Worm (Caenorhabditis elegans): Measurements from ENCODE around the gene cysl-4.

Gene cysl-4

DNA sequence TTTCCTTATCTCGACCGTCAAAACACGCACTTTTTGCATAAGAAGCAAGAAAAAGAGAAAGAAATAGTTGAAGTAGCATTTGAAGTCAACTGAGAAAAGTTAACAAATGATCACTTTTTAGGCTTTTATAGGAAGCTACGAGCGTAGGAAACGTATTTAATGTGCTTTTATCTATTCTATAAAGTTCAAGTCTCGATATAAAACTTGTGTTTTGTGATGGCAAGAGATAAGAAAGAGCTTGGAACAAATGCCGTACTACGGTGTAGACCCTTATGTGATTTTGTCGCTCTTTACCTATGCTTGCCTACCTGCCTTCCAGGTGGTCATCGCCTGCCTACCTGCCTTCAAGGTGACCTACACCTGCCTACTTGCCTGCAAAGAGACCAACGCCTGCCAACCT lies 530 bp upstream of the cysl-4 start, which contains the start of gene clec-206:
clec-206 (minus strand) TSS at position 101 of the 400 bp plus-strand sequence.
- TF ChIP-seq unc-62 (GFP tag; optimal IDR thresholded peaks at IDR 0.05): no peak

DNA sequence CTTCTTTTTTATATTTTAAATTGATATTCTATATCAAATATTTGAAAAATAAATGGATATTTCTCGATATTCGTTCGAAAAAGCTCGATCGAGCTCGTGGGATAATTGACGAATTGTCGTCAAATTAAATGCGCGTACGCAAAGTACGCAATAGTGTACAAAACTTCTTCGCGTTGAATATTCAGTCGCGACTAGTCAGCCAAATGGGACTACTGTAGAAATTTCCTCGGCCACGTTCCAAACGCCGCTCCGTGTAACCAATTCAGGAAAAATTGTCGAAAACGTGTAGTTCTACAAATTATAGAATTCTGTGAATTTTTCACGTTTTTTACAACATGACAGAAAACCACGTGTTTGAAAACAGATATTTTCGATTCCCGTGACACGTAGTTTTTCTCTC lies 3.7 kb downstream of the cysl-4 start:
- TF ChIP-seq unc-62 (GFP tag; optimal IDR thresholded peaks at IDR 0.05): no peak

DNA sequence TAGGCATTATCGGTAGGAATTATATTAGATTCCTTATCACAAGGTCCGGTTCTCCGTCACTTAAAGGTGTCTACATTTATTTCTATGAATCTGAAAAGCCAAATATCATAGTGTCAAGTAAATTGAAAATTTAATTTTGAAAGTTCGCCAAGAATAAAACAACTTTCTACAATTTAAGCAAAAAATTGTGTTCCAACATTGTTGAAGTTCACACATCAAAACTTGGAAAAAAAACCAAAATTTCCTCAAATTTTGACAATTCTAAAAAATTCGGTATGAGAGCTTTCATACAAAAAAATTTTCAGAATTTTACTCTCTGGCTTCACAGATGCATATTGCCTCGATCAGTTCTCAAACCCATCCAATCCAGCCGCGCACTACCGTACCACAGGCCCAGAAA lies 7.0 kb downstream of the cysl-4 start, which contains the start of gene F59A7.7:
F59A7.7 (plus strand) TSS at position 301 of the 400 bp plus-strand sequence.
- no peak for TF ChIP-seq unc-62 (GFP tag; optimal IDR thresholded peaks at IDR 0.05)

DNA sequence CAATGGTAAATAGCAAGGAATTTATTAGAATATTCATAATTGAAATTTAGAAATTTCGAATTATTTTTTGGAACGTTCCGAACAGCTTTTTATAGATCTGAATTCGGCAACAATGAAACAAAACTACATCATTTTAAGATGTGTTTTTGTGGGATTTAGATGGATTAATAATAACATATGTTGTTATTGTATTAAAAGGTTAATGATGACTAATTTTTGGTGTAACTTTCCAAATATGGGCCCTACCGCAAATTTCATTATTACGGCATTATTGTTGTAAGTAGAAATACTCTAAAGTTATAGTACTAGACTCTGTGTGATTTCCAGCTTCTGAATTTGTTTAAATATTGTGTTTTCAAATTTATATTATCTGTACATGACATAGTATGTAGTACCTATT lies 9.1 kb downstream of the cysl-4 start, which contains the start of gene F59A7.11:
F59A7.11 (minus strand) TSS at position 101 of the 400 bp plus-strand sequence.
- TF ChIP-seq unc-62 (GFP tag; optimal IDR thresholded peaks at IDR 0.05): no peak

DNA sequence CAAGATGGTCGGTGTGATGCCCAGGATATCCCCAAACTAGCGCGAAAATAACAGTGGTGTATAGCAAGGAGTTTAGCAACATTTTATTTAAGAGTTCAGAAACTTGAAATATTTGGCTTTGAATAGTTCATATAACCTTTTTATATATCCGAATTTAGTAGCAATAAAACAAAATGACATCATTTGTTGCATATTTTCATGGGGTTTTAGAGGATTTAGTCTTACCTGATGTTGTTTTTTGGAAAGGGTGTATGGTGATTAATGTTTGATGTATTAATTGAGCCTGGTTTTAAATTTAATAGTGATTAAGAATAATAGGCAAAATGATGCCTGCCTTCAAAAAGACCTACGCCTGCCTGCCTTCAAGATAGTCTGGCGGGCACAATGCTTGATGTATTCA lies 11.7 kb downstream of the cysl-4 start, which contains the start of gene F59A7.2:
F59A7.2 (minus strand) TSS at position 101 of the 400 bp plus-strand sequence.
- no peak for TF ChIP-seq unc-62 (GFP tag; optimal IDR thresholded peaks at IDR 0.05)

DNA sequence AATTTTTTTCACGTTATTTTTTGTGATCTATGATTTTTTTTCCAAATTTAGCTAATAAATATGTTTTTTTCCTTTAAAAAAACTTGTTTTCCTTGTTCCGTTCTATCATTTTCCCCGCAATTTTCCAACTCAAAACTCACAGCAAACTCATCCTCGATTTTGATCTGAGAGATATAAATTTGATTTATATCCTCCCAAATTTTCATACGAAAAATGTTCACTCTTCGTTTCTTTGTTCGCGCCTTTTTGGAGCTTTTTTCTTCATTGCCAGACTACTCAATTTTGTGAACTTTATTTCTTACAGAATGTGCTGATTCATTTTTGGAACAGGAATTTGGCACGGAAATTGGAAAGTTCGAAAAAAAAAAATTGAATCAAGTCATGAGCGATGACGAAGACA lies 13.9 kb downstream of the cysl-4 start, which contains the start of gene F59A7.14:
F59A7.14 (plus strand) TSS at position 301 of the 400 bp plus-strand sequence.
- TF ChIP-seq unc-62 (GFP tag; optimal IDR thresholded peaks at IDR 0.05): no peak

DNA sequence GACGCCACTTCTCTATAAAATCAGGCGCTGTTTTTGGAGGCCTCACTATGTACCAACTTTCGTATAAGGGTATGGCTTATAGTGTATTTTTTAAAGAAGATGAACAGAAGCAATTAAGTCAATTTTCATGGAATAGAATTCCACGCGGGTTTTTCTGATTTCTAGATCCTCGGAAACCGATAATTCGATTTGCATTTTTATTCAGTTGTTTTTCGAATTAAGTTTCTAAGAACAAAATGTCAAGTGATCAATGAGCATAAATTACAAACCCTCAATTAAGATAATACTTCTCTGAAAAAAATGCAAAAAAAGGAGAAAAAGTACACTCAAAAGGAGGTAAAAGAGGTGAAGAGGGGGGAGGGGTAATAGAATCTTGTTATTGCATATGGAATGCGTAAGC lies 16.5 kb downstream of the cysl-4 start:
- no peak for TF ChIP-seq unc-62 (GFP tag; optimal IDR thresholded peaks at IDR 0.05)

DNA sequence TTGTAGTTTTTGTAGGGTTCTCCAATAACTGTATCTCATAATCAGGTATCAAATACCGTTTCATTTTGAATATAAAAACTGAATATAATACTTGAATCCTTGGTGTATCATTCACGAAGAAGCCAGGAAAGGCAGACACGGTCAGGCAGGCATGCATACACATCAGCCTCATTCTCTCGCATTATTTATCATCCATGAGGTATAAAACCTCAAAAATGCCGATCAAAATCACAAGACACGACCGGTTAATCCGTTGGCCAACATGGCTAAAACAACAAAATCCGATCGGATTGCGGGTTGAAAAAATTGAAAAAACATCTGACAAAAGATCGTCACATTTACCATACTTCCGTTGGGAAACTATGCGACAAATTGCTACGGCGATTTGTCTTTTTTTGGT lies 17.6 kb downstream of the cysl-4 start, which contains the start of gene F59A7.5:
F59A7.5 (plus strand) TSS at position 301 of the 400 bp plus-strand sequence.
- no peak for TF ChIP-seq unc-62 (GFP tag; optimal IDR thresholded peaks at IDR 0.05)

DNA sequence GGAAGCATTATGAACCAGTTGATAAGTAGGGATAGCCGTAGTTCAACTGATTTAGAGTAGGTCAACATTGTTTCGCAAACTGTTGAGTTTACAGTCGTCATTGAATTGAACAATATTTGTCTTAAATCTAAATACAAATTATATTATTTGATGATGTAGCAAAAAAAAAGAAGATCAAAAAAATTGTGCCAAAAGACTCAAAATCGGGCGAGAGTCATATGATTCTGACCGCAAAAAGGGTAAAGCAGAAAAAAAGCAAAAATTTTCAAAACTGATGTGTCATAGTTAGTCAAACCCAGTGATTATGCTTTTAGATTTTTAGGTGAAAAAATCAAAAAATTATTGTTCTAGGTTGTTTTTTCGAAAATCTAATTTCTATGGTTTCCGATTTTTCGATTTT lies 23.0 kb downstream of the cysl-4 start, which contains the start of gene srab-13:
srab-13 (minus strand) TSS at position 101 of the 400 bp plus-strand sequence.
- no peak for TF ChIP-seq unc-62 (GFP tag; optimal IDR thresholded peaks at IDR 0.05)

DNA sequence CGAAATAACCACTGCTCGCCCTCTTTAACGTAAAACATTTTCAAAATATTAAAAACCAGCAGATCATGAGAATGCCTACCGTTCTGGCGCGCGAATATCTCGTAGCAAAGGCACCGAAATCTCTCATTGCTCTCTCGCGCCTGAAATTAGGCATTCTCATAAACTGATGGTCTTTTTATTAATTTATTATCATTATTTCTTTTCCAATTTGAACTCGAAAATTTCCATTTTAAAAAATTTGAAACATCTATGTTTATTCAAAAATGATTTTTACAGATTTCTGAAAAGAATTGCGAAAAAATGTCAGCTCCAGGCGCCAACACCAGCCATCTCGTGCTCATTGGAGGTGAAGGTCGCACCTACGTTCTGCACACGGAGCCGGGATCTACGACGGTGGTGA lies 25.1 kb downstream of the cysl-4 start, which contains the start of gene F59A7.12:
F59A7.12 (plus strand) TSS at position 301 of the 400 bp plus-strand sequence.
- no peak for TF ChIP-seq unc-62 (GFP tag; optimal IDR thresholded peaks at IDR 0.05)

DNA sequence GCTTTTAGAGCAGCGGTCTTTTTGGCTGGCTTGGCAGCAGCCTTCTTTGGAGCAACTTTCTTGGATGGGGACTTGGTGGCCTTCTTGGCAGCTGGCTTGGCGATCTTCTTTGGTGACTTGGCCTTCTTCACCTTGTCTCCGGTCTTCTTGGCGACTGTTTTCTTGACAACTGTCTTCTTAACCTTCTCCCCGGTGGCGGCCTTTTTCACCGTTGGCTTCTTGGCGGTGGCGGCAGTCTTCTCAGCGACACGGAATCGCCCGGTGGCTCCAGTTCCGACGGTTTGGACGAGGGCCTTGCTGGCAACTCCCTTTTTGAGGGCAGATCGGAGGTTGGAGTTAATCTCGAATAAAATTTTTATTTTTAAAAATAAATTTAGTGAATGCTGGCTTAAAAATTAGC lies 25.9 kb downstream of the cysl-4 start:
- TF ChIP-seq unc-62 (GFP tag; optimal IDR thresholded peaks at IDR 0.05): no peak

DNA sequence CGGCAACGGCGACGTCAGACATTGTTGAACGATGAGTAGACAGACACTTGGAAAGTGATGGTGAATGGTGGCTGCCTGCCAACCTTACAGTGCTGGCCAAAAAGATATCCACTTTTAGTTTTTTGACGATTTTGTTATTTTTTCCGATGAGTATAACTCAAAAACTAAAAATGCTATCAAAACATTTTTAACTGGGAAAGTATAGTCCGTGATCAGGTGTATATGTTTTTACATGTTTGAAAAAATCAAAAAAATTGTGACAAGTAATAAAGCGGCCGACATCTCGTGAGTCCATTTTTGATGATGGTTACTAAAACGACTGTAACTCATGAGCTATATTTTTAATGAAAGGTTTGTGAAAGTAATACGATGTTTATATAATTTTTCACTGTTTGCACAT lies 26.7 kb downstream of the cysl-4 start, which contains the start of gene hil-6:
hil-6 (minus strand) TSS at position 101 of the 400 bp plus-strand sequence.
- TF ChIP-seq unc-62 (GFP tag; optimal IDR thresholded peaks at IDR 0.05): no peak

DNA sequence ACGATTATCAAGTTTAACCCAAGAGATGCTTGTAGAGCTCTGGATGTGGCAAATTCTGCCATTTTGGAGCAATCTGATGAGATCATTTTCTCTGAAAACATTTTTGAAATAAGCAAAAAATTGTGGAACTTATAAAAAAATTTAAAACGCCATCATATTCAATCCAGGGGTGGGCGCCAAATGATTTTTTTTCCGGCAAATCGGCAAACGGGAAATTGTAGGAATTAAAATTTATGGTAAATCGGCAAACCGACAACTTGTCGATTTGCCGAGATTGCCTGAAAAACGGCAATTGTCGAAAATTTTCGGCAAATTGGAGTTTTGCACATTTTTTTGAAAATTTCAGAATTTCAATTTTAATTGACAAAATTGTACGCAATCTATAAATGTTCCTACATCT lies 30.8 kb downstream of the cysl-4 start, which contains the start of gene srab-23:
srab-23 (minus strand) TSS at position 101 of the 400 bp plus-strand sequence.
- TF ChIP-seq unc-62 (GFP tag; optimal IDR thresholded peaks at IDR 0.05): no peak

DNA sequence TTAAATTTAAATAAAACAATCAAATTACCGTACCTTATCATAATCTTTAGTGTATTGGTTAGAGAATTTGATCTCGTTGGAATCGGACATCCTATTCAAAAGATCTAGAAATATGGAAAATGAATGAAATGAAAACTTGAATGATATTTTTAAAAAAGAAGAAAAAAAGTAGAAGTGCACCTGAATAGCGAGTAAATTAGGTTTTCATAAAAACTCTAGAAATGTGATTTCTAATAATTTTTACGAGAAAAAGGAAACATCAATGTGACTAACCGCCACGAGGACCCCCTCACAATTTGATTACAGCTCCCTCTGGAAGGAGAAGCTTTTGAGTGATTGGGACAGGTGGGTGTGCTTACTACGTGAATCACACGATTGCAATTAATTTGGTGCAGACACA lies 41.2 kb downstream of the cysl-4 start, which contains the start of gene Y40B10A.5:
Y40B10A.5 (minus strand) TSS at position 101 of the 400 bp plus-strand sequence.
- no peak for TF ChIP-seq unc-62 (GFP tag; optimal IDR thresholded peaks at IDR 0.05)

DNA sequence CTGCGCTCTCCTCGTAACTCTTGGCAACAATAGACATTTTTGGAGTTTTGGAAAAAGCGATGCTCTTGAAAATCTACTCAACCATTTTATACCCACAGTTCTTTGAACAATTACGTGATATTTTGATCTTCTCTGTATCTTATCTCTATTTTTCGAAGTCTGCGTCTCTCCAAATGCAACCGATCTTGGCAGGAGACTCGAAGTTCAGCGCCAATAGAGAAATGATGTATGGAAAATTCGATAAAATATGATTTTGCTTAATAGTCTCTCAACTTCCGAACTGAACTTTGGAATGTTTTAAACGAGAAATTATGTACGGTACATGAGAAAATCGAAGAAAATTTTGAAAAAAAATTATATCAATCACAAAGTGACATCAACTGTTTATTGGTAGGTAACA lies 45.4 kb downstream of the cysl-4 start, which contains the start of gene comt-4:
comt-4 (minus strand) TSS at position 50 of the 400 bp plus-strand sequence.
- TF ChIP-seq unc-62 (GFP tag; optimal IDR thresholded peaks at IDR 0.05): no peak

DNA sequence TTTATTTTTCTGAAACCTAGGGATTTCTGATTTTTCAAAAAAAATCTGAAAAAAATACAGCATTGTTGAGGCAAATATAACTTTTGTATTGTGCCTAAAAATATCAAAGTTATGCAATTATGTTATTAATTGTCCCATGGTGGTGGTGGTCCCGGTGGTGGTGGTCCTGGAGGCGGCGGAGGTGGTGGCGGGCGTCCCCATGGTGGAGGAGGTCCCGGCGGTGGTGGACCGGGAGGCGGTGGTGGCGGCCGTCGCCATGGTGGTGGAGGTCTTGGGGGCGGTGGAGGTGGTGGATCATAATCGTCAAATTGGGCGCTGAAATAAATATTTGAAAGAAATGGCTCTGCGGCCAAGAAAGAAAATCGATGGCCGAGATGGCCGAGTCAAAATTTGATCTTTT lies 46.0 kb downstream of the cysl-4 start:
- TF ChIP-seq unc-62 (GFP tag; optimal IDR thresholded peaks at IDR 0.05): no peak

DNA sequence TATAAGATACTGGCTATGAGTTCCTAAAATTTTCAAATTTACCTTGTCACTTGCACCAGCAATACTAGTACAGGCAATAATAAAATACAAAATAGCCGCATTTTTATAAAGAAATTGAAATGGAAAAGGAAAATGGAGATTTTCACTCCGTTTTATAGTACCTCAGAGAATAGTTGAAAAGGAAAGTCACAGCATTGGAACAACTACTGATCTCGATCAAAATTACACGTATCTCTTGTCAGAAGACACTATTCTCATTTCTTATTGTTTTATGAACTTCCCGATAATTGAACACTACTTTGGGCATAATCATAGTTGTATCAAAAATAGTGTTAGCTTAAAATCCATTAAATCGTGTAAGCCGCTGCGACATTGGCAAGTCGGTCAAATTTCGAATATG lies 46.7 kb downstream of the cysl-4 start, which contains the start of gene Y40B10A.11:
Y40B10A.11 (minus strand) TSS at position 101 of the 400 bp plus-strand sequence.
- no peak for TF ChIP-seq unc-62 (GFP tag; optimal IDR thresholded peaks at IDR 0.05)

Measured in whole organism, dauer.